Worm (Caenorhabditis elegans): ENCODE measurements around the gene unc-69.

DNA sequence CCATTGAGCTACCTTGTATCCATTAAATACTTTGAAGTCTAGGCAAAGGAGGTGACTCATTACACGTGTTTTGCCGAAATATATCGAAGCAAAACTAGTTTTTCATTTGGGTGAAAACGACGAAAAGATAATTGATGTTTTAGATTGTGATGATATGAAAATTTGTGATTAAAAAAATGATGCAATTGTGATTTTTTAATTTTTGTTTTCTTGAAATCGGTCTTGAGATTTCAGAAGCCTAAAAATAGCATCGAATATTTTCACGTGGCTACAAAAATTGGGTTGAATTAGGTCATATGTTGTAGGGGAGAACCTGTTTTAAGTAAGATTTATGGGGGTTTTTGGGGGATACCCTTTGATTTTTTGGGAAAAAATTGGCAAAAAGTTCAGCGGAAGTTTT, 28.2 kb upstream of the unc-69 start:
- no peak for TF ChIP-seq nhr-232 (tag; optimal IDR thresholded peaks at IDR 0.05)
- TF ChIP-seq hlh-8 (tag; optimal IDR thresholded peaks at IDR 0.05) = no peak
